Fruit fly (Drosophila melanogaster) whole organism, pupa: ENCODE data around the gene vig2.
"Not testable (repeated sequence)": the region's sequence is repeated elsewhere in the genome, so short reads cannot be mapped to it uniquely, and the experiment has no call there.

Source experiments
- CG10348 ChIP-seq: fragments of 200-800 bp; sonication (Bioruptor generic); IDR thresholded peaks from 2 replicates; pipeline ENCODE4 v1.3.6; 2022; ENCODE audit warnings: missing biosample characterization, missing genetic modification characterization
- CG12605 ChIP-seq: fragments of 200-800 bp; sonication (Bioruptor generic); IDR thresholded peaks from 2 replicates; pipeline ENCODE4 v1.3.6; 2022; ENCODE audit warnings: missing biosample characterization, missing genetic modification characterization
- CG13204 ChIP-seq: fragments of 200-800 bp; sonication (Bioruptor generic); optimal IDR thresholded peaks from 2 replicates; lab custom pipeline; 2018; ENCODE audit warnings: missing biosample characterization, mild to moderate bottlenecking, missing genetic modification characterization, moderate library complexity
- CG14655 ChIP-seq: fragments of 200-800 bp; sonication (Bioruptor generic); optimal IDR thresholded peaks from 3 replicates; lab custom pipeline; 2017; ENCODE audit warnings: mild to moderate bottlenecking, missing biosample characterization, missing genetic modification reagents, missing genetic modification characterization
- CG15710 ChIP-seq: fragments of 200-800 bp; sonication (Bioruptor generic); optimal IDR thresholded peaks from 2 replicates; lab custom pipeline; 2018; ENCODE audit warnings: missing biosample characterization, mild to moderate bottlenecking, missing genetic modification characterization, moderate library complexity
- CG17806 ChIP-seq: fragments of 200-800 bp; sonication (Bioruptor generic); optimal IDR thresholded peaks from 2 replicates; lab custom pipeline; 2018; ENCODE audit warnings: missing biosample characterization, mild to moderate bottlenecking, missing genetic modification characterization, moderate library complexity
- CG32121 ChIP-seq: fragments of 200-800 bp; sonication (Bioruptor generic); IDR thresholded peaks from 2 replicates; pipeline ENCODE4 v1.3.6; 2022; ENCODE audit warnings: missing biosample characterization, missing genetic modification characterization
- CG34367 ChIP-seq: fragments of 200-800 bp; sonication (Bioruptor generic); optimal IDR thresholded peaks from 2 replicates; lab custom pipeline; 2018; ENCODE audit warnings: missing biosample characterization, mild to moderate bottlenecking, missing genetic modification characterization
- CG4496 ChIP-seq: fragments of 200-800 bp; sonication (Bioruptor generic); IDR thresholded peaks from 3 replicates; pipeline ENCODE4 v1.3.6; 2022; ENCODE audit warnings: missing biosample characterization, missing genetic modification characterization
- CG8159 ChIP-seq: fragments of 200-800 bp; sonication (Bioruptor generic); optimal IDR thresholded peaks from 3 replicates; lab custom pipeline; 2018; ENCODE audit warnings: missing biosample characterization, mild to moderate bottlenecking, missing genetic modification characterization, moderate library complexity
- CG8301 ChIP-seq: fragments of 200-800 bp; sonication (Bioruptor generic); optimal IDR thresholded peaks from 2 replicates; lab custom pipeline; 2018; ENCODE audit warnings: missing biosample characterization, mild to moderate bottlenecking, missing genetic modification characterization
- CG9948 ChIP-seq: fragments of 200-800 bp; sonication (Bioruptor generic); optimal IDR thresholded peaks from 2 replicates; lab custom pipeline; 2018; ENCODE audit warnings: missing biosample characterization, mild to moderate bottlenecking, missing genetic modification characterization, moderate library complexity
- D1 ChIP-seq: fragments of 200-800 bp; sonication (Bioruptor generic); optimal IDR thresholded peaks from 2 replicates; lab custom pipeline; 2018; ENCODE audit warnings: missing biosample characterization, mild to moderate bottlenecking, missing genetic modification characterization, moderate library complexity
- EcR ChIP-seq: fragments of 200-800 bp; sonication (Bioruptor generic); optimal IDR thresholded peaks from 3 replicates; lab custom pipeline; 2019; ENCODE audit warnings: missing biosample characterization, missing genetic modification characterization, mild to moderate bottlenecking, moderate library complexity, missing genetic modification reagents
- Ets98B ChIP-seq: fragments of 200-800 bp; sonication (Bioruptor generic); IDR thresholded peaks from 2 replicates; pipeline ENCODE4 v1.3.6; 2022; ENCODE audit warnings: missing biosample characterization, missing genetic modification characterization
- Pif1A ChIP-seq: fragments of 200-800 bp; sonication (Bioruptor generic); optimal IDR thresholded peaks from 3 replicates; lab custom pipeline; 2016; ENCODE audit warnings: missing biosample characterization, missing genetic modification characterization
- Pif1B ChIP-seq: fragments of 200-800 bp; sonication (Bioruptor generic); optimal IDR thresholded peaks from 3 replicates; lab custom pipeline; 2016; ENCODE audit warnings: missing biosample characterization, missing genetic modification characterization
- Snoo ChIP-seq: fragments of 200-800 bp; sonication (Bioruptor generic); optimal IDR thresholded peaks from 3 replicates; lab custom pipeline; 2017; ENCODE audit warnings: missing biosample characterization, mild to moderate bottlenecking, missing genetic modification characterization, inconsistent platforms
- fd96Ca ChIP-seq: fragments of 200-800 bp; sonication (Bioruptor generic); IDR thresholded peaks from 3 replicates; pipeline ENCODE4 v1.3.6; 2022; ENCODE audit warnings: missing biosample characterization, missing genetic modification characterization
- gl ChIP-seq: fragments of 200-800 bp; sonication (Bioruptor generic); optimal IDR thresholded peaks from 2 replicates; lab custom pipeline; 2018; ENCODE audit warnings: missing biosample characterization, mild to moderate bottlenecking, missing genetic modification characterization
- rn ChIP-seq: fragments of 200-800 bp; sonication (Bioruptor generic); IDR thresholded peaks from 2 replicates; pipeline ENCODE4 v1.3.6; 2022; ENCODE audit warnings: missing biosample characterization, missing genetic modification characterization

vig2 gene

dm6 chr3R:25108932-25109331 is 14.2 kb upstream of the vig2 start, which contains the start of gene CG34027:
Gene CG34027 (minus strand): TSS chr3R:25109032.
- TF ChIP-seq fd96Ca (GFP tag; lab: Robert Waterston, UW) (no peak), CG13204 (no peak), CG8159 (tag; lab: Kevin White, UChicago) (no peak), CG32121 (GFP tag; lab: Robert Waterston, UW) (no peak), D1 (tag; lab: Kevin White, UChicago) (no peak), CG10348 (GFP tag; lab: Robert Waterston, UW) (no peak)
- TF ChIP-seq, all 21 proteins: peak for 0

dm6 chr3R:25112466-25112939 is 10.7 kb upstream of the vig2 start, which contains the start of gene Nepl16:
Gene Nepl16 (minus strand): TSS chr3R:25112516.
- no peak for TF ChIP-seq CG34367 (tag; lab: Kevin White, UChicago)
- TF ChIP-seq gl (tag; lab: Kevin White, UChicago) = no peak
- no peak for TF ChIP-seq CG17806

- TF ChIP-seq Pif1B (no peak), CG10348 (GFP tag; lab: Robert Waterston, UW) (no peak), Snoo (tag; lab: Kevin White, UChicago) (no peak), rn (GFP tag; lab: Robert Waterston, UW) (no peak), gl (tag; lab: Kevin White, UChicago) (no peak), Ets98B (GFP tag; lab: Robert Waterston, UW) (no peak), CG32121 (GFP tag; lab: Robert Waterston, UW) (no peak), CG14655 (GFP tag; lab: Kevin White, UChicago) (no peak), CG15710 (tag; lab: Kevin White, UChicago) (no peak), CG8159 (tag; lab: Kevin White, UChicago) (no peak), CG34367 (tag; lab: Kevin White, UChicago) (no peak), D1 (tag; lab: Kevin White, UChicago) (no peak)
Observed at dm6 chr3R:25122736-25123211, 399 bp upstream of the vig2 start, which contains the start of the genes CG31510 and TTLL5. Gene CG31510 (minus strand): TSS chr3R:25122920. Gene TTLL5 (minus strand): TSS chr3R:25122920.

- TF ChIP-seq Snoo (tag; lab: Kevin White, UChicago) (no peak), CG14655 (GFP tag; lab: Kevin White, UChicago) (no peak), CG12605 (GFP tag; lab: Robert Waterston, UW) (no peak), CG10348 (GFP tag; lab: Robert Waterston, UW) (no peak), CG17806 (no peak), fd96Ca (GFP tag; lab: Robert Waterston, UW) (no peak), CG15710 (tag; lab: Kevin White, UChicago) (no peak), CG9948 (tag; lab: Kevin White, UChicago) (no peak), Pif1B (no peak), CG13204 (no peak), gl (tag; lab: Kevin White, UChicago) (no peak), CG8159 (tag; lab: Kevin White, UChicago) (no peak), rn (GFP tag; lab: Robert Waterston, UW) (no peak), EcR (no peak), CG8301 (no peak), D1 (tag; lab: Kevin White, UChicago) (no peak), CG34367 (tag; lab: Kevin White, UChicago) (no peak), Ets98B (GFP tag; lab: Robert Waterston, UW) (no peak), Pif1A (GFP tag; lab: Kevin White, UChicago) (no peak)
Observed at dm6 chr3R:25126823-25127222, 3.6 kb downstream of the vig2 start.

dm6 chr3R:25127231-25127689 is 4.1 kb downstream of the vig2 start, which contains the start of the genes Mocs2A, Mocs2B and Clbn:
Gene Mocs2A (minus strand): TSS chr3R:25127359.
Gene Mocs2B (minus strand): TSS chr3R:25127359.
Gene Clbn (plus strand): TSS chr3R:25127502.
- no peak for TF ChIP-seq fd96Ca (GFP tag; lab: Robert Waterston, UW)
- TF ChIP-seq Pif1B = no peak
- no peak for TF ChIP-seq CG8159 (tag; lab: Kevin White, UChicago)
- TF ChIP-seq Ets98B (GFP tag; lab: Robert Waterston, UW) = no peak
- no peak for TF ChIP-seq CG4496
- TF ChIP-seq EcR = no peak
- TF ChIP-seq CG13204 = no peak

- TF ChIP-seq CG32121 (GFP tag; lab: Robert Waterston, UW); CG13204; CG14655 (GFP tag; lab: Kevin White, UChicago): not testable (repeated sequence)
Observed at dm6 chr3R:25131042-25131441, 7.9 kb downstream of the vig2 start, which contains the start of gene Bili. Gene Bili (plus strand): TSS chr3R:25131306.
